Fruit fly (Drosophila melanogaster) whole organism, embryonic: Measurements from ENCODE around the gene CG2898.

Experiments used
- C15 ChIP-seq: fragments of 200-800 bp; sonication (Bioruptor generic); IDR thresholded peaks from 3 replicates; pipeline ENCODE4 v1.3.6; 2022; ENCODE audit warnings: missing biosample characterization, missing genetic modification characterization
- CG10147 ChIP-seq: fragments of 200-800 bp; sonication (Bioruptor generic); optimal IDR thresholded peaks from 2 replicates; lab custom pipeline; 2019; ENCODE audit warnings: missing biosample characterization, mild to moderate bottlenecking, missing genetic modification characterization, moderate library complexity
- CG10959 ChIP-seq: fragments of 200-800 bp; sonication (Bioruptor generic); IDR thresholded peaks from 2 replicates; pipeline ENCODE4 v1.3.6; 2022; ENCODE audit warnings: missing biosample characterization, missing genetic modification characterization
- CG11085 ChIP-seq: fragments of 200-800 bp; sonication (Bioruptor generic); IDR thresholded peaks from 2 replicates; pipeline ENCODE4 v1.3.6; 2022; ENCODE audit warnings: missing biosample characterization, missing genetic modification characterization
- CG12071 ChIP-seq: fragments of 200-800 bp; sonication (Bioruptor generic); optimal IDR thresholded peaks from 3 replicates; lab custom pipeline; 2018; ENCODE audit warnings: missing biosample characterization, mild to moderate bottlenecking, missing genetic modification characterization
- CG12769 ChIP-seq: fragments of 200-800 bp; sonication (Bioruptor generic); optimal IDR thresholded peaks from 2 replicates; lab custom pipeline; 2019; ENCODE audit warnings: missing biosample characterization, mild to moderate bottlenecking, missing genetic modification characterization, moderate library complexity
- CG15601 ChIP-seq: fragments of 200-800 bp; sonication (Bioruptor generic); optimal IDR thresholded peaks from 3 replicates; lab custom pipeline; 2019; ENCODE audit warnings: missing biosample characterization, mild to moderate bottlenecking, missing genetic modification characterization, moderate library complexity
- CG15696 ChIP-seq: fragments of 200-800 bp; sonication (Bioruptor generic); optimal IDR thresholded peaks from 2 replicates; lab custom pipeline; 2019; ENCODE audit warnings: missing biosample characterization, mild to moderate bottlenecking, missing genetic modification characterization, moderate library complexity
- CG1647 ChIP-seq: fragments of 200-800 bp; sonication (Bioruptor generic); optimal IDR thresholded peaks from 3 replicates; lab custom pipeline; 2016; ENCODE audit warnings: missing biosample characterization, missing genetic modification characterization
- CG16815 ChIP-seq: fragments of 200-800 bp; sonication (Bioruptor generic); optimal IDR thresholded peaks from 3 replicates; lab custom pipeline; 2017; ENCODE audit warnings: missing biosample characterization, mild to moderate bottlenecking, missing genetic modification characterization
- CG16863 ChIP-seq: fragments of 200-800 bp; sonication (Bioruptor generic); optimal IDR thresholded peaks from 3 replicates; lab custom pipeline; 2016; ENCODE audit warnings: missing biosample characterization, missing genetic modification characterization
- CG17359 ChIP-seq: fragments of 200-800 bp; sonication (Bioruptor generic); optimal IDR thresholded peaks from 3 replicates; lab custom pipeline; 2018; ENCODE audit warnings: missing biosample characterization, mild to moderate bottlenecking, missing genetic modification characterization, moderate library complexity
- CG1792 ChIP-seq: fragments of 200-800 bp; sonication (Bioruptor generic); optimal IDR thresholded peaks from 2 replicates; lab custom pipeline; 2016; ENCODE audit warnings: missing biosample characterization, missing genetic modification characterization
- CG2120 ChIP-seq: fragments of 200-800 bp; sonication (Bioruptor generic); optimal IDR thresholded peaks from 3 replicates; lab custom pipeline; 2016; ENCODE audit warnings: missing biosample characterization, missing genetic modification characterization
- CG32772 ChIP-seq: fragments of 200-800 bp; sonication (Bioruptor generic); IDR thresholded peaks from 2 replicates; pipeline ENCODE4 v1.3.6; 2022; ENCODE audit warnings: missing biosample characterization, missing genetic modification characterization
- CG3407 ChIP-seq: fragments of 200-800 bp; sonication (Bioruptor generic); optimal IDR thresholded peaks from 2 replicates; lab custom pipeline; 2018; ENCODE audit warnings: missing biosample characterization, mild to moderate bottlenecking, missing genetic modification characterization
- CG34422 ChIP-seq: fragments of 200-800 bp; sonication (Bioruptor generic); IDR thresholded peaks from 3 replicates; pipeline ENCODE4 v1.3.6; 2022; ENCODE audit warnings: missing biosample characterization, missing genetic modification characterization
- CG4820 ChIP-seq: fragments of 200-800 bp; sonication (Bioruptor generic); optimal IDR thresholded peaks from 3 replicates; lab custom pipeline; 2016; ENCODE audit warnings: missing biosample characterization, missing genetic modification characterization
- CG6272 ChIP-seq: fragments of 200-800 bp; sonication (Bioruptor generic); IDR thresholded peaks from 2 replicates; pipeline ENCODE4 v1.3.6; 2022; ENCODE audit warnings: missing biosample characterization, missing genetic modification characterization
- CG6854 ChIP-seq: fragments of 200-800 bp; sonication (Bioruptor generic); optimal IDR thresholded peaks from 3 replicates; lab custom pipeline; 2017; ENCODE audit warnings: missing biosample characterization, mild to moderate bottlenecking, missing genetic modification characterization
- CG7786 ChIP-seq: fragments of 200-800 bp; sonication (Bioruptor generic); optimal IDR thresholded peaks from 2 replicates; lab custom pipeline; 2016; ENCODE audit warnings: missing biosample characterization, missing genetic modification characterization
- CG7963 ChIP-seq: fragments of 200-800 bp; sonication (Bioruptor generic); IDR thresholded peaks from 3 replicates; pipeline ENCODE4 v1.3.6; 2022; ENCODE audit warnings: missing biosample characterization, missing genetic modification characterization; ENCODE audit not compliant: partially characterized antibody
- CG9215 ChIP-seq: fragments of 200-800 bp; sonication (Bioruptor generic); IDR thresholded peaks from 2 replicates; pipeline ENCODE4 v1.3.6; 2022; ENCODE audit warnings: missing biosample characterization, missing genetic modification characterization
- Camta ChIP-seq: fragments of 200-800 bp; sonication (Bioruptor generic); optimal IDR thresholded peaks from 2 replicates; lab custom pipeline; 2016; ENCODE audit warnings: missing biosample characterization, missing genetic modification characterization
- Eip74EF ChIP-seq, 2 experiments: fragments of 200-800 bp in 1 of 2; fragments of >200 bp in 1 of 2; sonication (Bioruptor generic) in 1 of 2; optimal IDR thresholded peaks; 2 replicates each; lab custom pipeline; 2017 to 2019; ENCODE audit warnings: missing biosample characterization in 2 of 2, missing genetic modification characterization in 2 of 2, mild to moderate bottlenecking in 1 of 2, moderate library complexity in 1 of 2
- Fer2 ChIP-seq: fragments of 200-800 bp; sonication (Bioruptor generic); optimal IDR thresholded peaks from 2 replicates; lab custom pipeline; 2018; ENCODE audit warnings: missing biosample characterization, mild to moderate bottlenecking, missing genetic modification characterization, moderate library complexity
- H15 ChIP-seq: fragments of 200-800 bp; sonication (Bioruptor generic); IDR thresholded peaks from 3 replicates; pipeline ENCODE4 v1.3.6; 2022; ENCODE audit warnings: missing biosample characterization, missing genetic modification characterization
- H2.0 ChIP-seq: fragments of 200-800 bp; sonication (Bioruptor generic); IDR thresholded peaks from 2 replicates; pipeline ENCODE4 v1.3.6; 2022; ENCODE audit warnings: missing biosample characterization, missing genetic modification characterization
- Nf-YB ChIP-seq: fragments of 200-800 bp; sonication (Bioruptor generic); optimal IDR thresholded peaks from 3 replicates; lab custom pipeline; 2019; ENCODE audit warnings: missing biosample characterization, mild to moderate bottlenecking, missing genetic modification characterization, moderate library complexity
- NfI ChIP-seq: fragments of 200-800 bp; sonication (Bioruptor generic); optimal IDR thresholded peaks from 3 replicates; lab custom pipeline; 2018; ENCODE audit warnings: missing biosample characterization, mild to moderate bottlenecking, missing genetic modification characterization, moderate library complexity
- Oaz ChIP-seq: fragments of 200-800 bp; sonication (Bioruptor generic); IDR thresholded peaks from 2 replicates; pipeline ENCODE4 v1.3.6; 2022; ENCODE audit warnings: missing biosample characterization, missing genetic modification characterization
- Sox102F ChIP-seq: fragments of 200-800 bp; sonication (Bioruptor generic); optimal IDR thresholded peaks from 2 replicates; lab custom pipeline; 2018; ENCODE audit warnings: missing biosample characterization, mild to moderate bottlenecking, missing genetic modification characterization, moderate library complexity
- Taf1 ChIP-seq: fragments of 200-800 bp; sonication (Bioruptor generic); IDR thresholded peaks from 2 replicates; pipeline ENCODE4 v1.3.6; 2022; ENCODE audit warnings: missing biosample characterization, missing genetic modification characterization
- ara ChIP-seq: fragments of 200-800 bp; sonication (Bioruptor generic); IDR thresholded peaks from 2 replicates; pipeline ENCODE4 v1.3.6; 2022; ENCODE audit warnings: missing biosample characterization, missing genetic modification characterization
- chm ChIP-seq: fragments of 200-800 bp; sonication (Bioruptor generic); IDR thresholded peaks from 2 replicates; pipeline ENCODE4 v1.3.6; 2022; ENCODE audit warnings: missing biosample characterization, missing genetic modification characterization
- croc ChIP-seq: fragments of 200-800 bp; sonication (Bioruptor generic); conservative IDR thresholded peaks from 3 replicates; pipeline ENCODE4 v1.3.6; 2022; ENCODE audit warnings: missing biosample characterization, missing genetic modification characterization
- dati ChIP-seq: fragments of 200-800 bp; sonication (Bioruptor generic); IDR thresholded peaks from 2 replicates; pipeline ENCODE4 v1.3.6; 2022; ENCODE audit warnings: missing biosample characterization, missing genetic modification characterization
- dm ChIP-seq: fragments of 200-800 bp; sonication (Bioruptor generic); optimal IDR thresholded peaks from 3 replicates; lab custom pipeline; 2016; ENCODE audit warnings: missing biosample characterization, missing genetic modification characterization
- fd3F ChIP-seq: fragments of 200-800 bp; sonication (Bioruptor generic); optimal IDR thresholded peaks from 2 replicates; lab custom pipeline; 2018; ENCODE audit warnings: missing biosample characterization, mild to moderate bottlenecking, missing genetic modification characterization, moderate library complexity
- gcm ChIP-seq: fragments of 200-800 bp; sonication (Bioruptor generic); optimal IDR thresholded peaks from 2 replicates; lab custom pipeline; 2019; ENCODE audit warnings: missing biosample characterization, mild to moderate bottlenecking, missing genetic modification characterization, moderate library complexity
- gt ChIP-seq: fragments of 200-800 bp; sonication (Bioruptor generic); IDR thresholded peaks from 2 replicates; pipeline ENCODE4 v1.3.6; 2022; ENCODE audit warnings: missing biosample characterization, missing genetic modification characterization
- ham ChIP-seq: fragments of 200-800 bp; sonication (Bioruptor generic); IDR thresholded peaks from 2 replicates; pipeline ENCODE4 v1.3.6; 2022; ENCODE audit warnings: missing biosample characterization, missing genetic modification characterization
- hb ChIP-seq: fragments of 200-800 bp; sonication (Bioruptor generic); IDR thresholded peaks from 3 replicates; pipeline ENCODE4 v1.3.6; 2022; ENCODE audit warnings: missing biosample characterization, missing genetic modification characterization; ENCODE audit not compliant: partially characterized antibody
- knrl ChIP-seq: fragments of 200-800 bp; sonication (Bioruptor generic); IDR thresholded peaks from 3 replicates; pipeline ENCODE4 v1.3.6; 2022; ENCODE audit warnings: missing biosample characterization, missing genetic modification characterization; ENCODE audit not compliant: partially characterized antibody
- nerfin-2 ChIP-seq: fragments of 200-800 bp; sonication (Bioruptor generic); IDR thresholded peaks from 2 replicates; pipeline ENCODE4 v1.3.6; 2022; ENCODE audit warnings: missing biosample characterization, missing genetic modification characterization; ENCODE audit not compliant: partially characterized antibody
- odd ChIP-seq: fragments of 200-800 bp; sonication (Bioruptor generic); optimal IDR thresholded peaks from 2 replicates; lab custom pipeline; 2017; ENCODE audit warnings: missing biosample characterization, mild to moderate bottlenecking, missing genetic modification characterization
- pb ChIP-seq: fragments of 200-800 bp; sonication (Bioruptor generic); optimal IDR thresholded peaks from 3 replicates; lab custom pipeline; 2016; ENCODE audit warnings: missing biosample characterization, missing genetic modification characterization
- pfk ChIP-seq: fragments of 200-800 bp; sonication (Bioruptor generic); optimal IDR thresholded peaks from 2 replicates; lab custom pipeline; 2018; ENCODE audit warnings: missing biosample characterization, mild to moderate bottlenecking, missing genetic modification characterization, moderate library complexity
- ranshi ChIP-seq: fragments of 200-800 bp; sonication (Bioruptor generic); IDR thresholded peaks from 2 replicates; pipeline ENCODE4 v1.3.6; 2022; ENCODE audit warnings: missing biosample characterization, missing genetic modification characterization
- tin ChIP-seq: fragments of 200-800 bp; sonication (Bioruptor generic); optimal IDR thresholded peaks from 3 replicates; lab custom pipeline; 2016; ENCODE audit warnings: missing biosample characterization, missing genetic modification characterization

CG2898 gene

DNA sequence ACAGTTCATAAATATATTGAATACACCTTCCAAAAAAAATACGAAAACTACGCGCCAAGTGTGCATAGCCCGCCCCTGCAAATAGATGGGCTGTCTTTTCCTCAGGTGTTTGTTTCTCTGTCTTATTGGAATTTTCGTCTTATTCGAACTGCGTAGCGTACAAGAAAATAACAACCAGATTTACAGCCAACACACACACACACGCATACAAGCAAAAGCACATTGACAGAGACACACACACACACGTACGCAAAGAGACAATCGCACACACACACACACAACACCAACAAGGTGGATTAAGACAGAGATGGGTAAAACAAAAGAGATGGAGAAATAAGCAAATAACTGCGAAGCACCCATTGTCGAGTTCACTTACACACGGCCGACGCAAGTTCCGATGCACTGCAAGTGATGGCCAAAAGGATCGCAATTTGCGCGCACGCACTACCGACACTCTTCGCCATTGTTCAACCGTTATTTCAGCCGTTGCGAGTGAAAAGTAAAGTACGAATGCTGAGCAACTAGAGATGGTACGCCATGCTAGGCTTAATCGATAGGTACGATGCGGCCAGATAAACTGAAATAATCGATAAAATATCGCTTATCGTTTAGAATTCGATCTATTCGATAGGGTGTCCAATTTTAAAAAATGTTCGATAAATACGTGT is 9.3 kb upstream of the CG2898 start:
- TF ChIP-seq CG7963 (GFP tag; lab: Robert Waterston, UW) (peak; percentile 96), CG12071 (no peak), pfk (GFP tag; lab: Kevin White, UChicago) (no peak), CG34422 (GFP tag; lab: Robert Waterston, UW) (peak; percentile 42; the same call in 1 of the 3 replicates), Sox102F (no peak), CG2120 (GFP tag; lab: Kevin White, UChicago) (no peak), CG1647 (GFP tag; lab: Kevin White, UChicago) (no peak), Fer2 (tag; lab: Kevin White, UChicago) (no peak), croc (GFP tag; lab: Robert Waterston, UW) (no peak), CG1792 (GFP tag; lab: Kevin White, UChicago) (no peak), ara (no peak), CG32772 (no peak), CG12769 (tag; lab: Kevin White, UChicago) (peak; percentile 20), NfI (GFP tag; lab: Kevin White, UChicago) (no peak), CG7786 (GFP tag; lab: Kevin White, UChicago) (no peak), CG17359 (tag; lab: Kevin White, UChicago) (no peak), Taf1 (GFP tag; lab: Robert Waterston, UW) (no peak), gcm (peak; percentile 10), CG9215 (GFP tag; lab: Robert Waterston, UW) (no peak), CG10959 (no peak), tin (GFP tag; lab: Kevin White, UChicago) (peak; percentile 2), ham (no peak), Camta (GFP tag; lab: Kevin White, UChicago) (peak; percentile 26), knrl (GFP tag; lab: Robert Waterston, UW) (peak; percentile 83), CG4820 (GFP tag; lab: Kevin White, UChicago) (no peak), pb (GFP tag; lab: Kevin White, UChicago) (no peak), Oaz (GFP tag; lab: Robert Waterston, UW) (no peak), CG15601 (tag; lab: Kevin White, UChicago) (peak; percentile 33), H2.0 (GFP tag; lab: Robert Waterston, UW) (no peak), CG6854 (peak; percentile 31), C15 (no peak), dati (no peak), Eip74EF (GFP tag; optimal IDR thresholded peaks at IDR 0.05; lab: Kevin White, UChicago) (peak in 1 of 2 experiments; percentile 38), fd3F (GFP tag; lab: Kevin White, UChicago) (no peak), hb (peak; percentile 96), nerfin-2 (GFP tag; lab: Robert Waterston, UW) (peak; percentile 95), chm (GFP tag; lab: Robert Waterston, UW) (no peak), CG16863 (GFP tag; lab: Kevin White, UChicago) (no peak), odd (GFP tag; lab: Kevin White, UChicago) (no peak), dm (GFP tag; lab: Kevin White, UChicago) (no peak), CG3407 (GFP tag; lab: Kevin White, UChicago) (no peak), CG16815 (GFP tag; lab: Kevin White, UChicago) (no peak), ranshi (no peak), gt (GFP tag; lab: Robert Waterston, UW) (no peak), CG6272 (GFP tag; lab: Robert Waterston, UW) (no peak), CG15696 (tag; lab: Kevin White, UChicago) (peak; percentile 58), CG10147 (GFP tag; lab: Kevin White, UChicago) (no peak), CG11085 (GFP tag; lab: Robert Waterston, UW) (no peak), Nf-YB (GFP tag; lab: Kevin White, UChicago) (no peak), H15 (GFP tag; lab: Robert Waterston, UW) (no peak)
